Fruit fly (Drosophila melanogaster) whole organism, embryonic: ENCODE results near the gene CG5104.
A peak's percentile ranks its signal among the peaks of the same experiment; 100 is the strongest.

Source experiments
- ATbp ChIP-seq: fragments of 200-800 bp; sonication (Bioruptor generic); optimal IDR thresholded peaks from 2 replicates; lab custom pipeline; 2017; ENCODE audit warnings: missing biosample characterization, mild to moderate bottlenecking, missing genetic modification characterization, missing genetic modification reagents
- Bdp1 ChIP-seq: fragments of 200-800 bp; sonication (Bioruptor generic); optimal IDR thresholded peaks from 3 replicates; lab custom pipeline; 2016; ENCODE audit warnings: missing biosample characterization, missing genetic modification characterization
- CG10565 ChIP-seq: fragments of 200-800 bp; sonication (Bioruptor generic); optimal IDR thresholded peaks from 3 replicates; lab custom pipeline; 2016; ENCODE audit warnings: missing biosample characterization, mild to moderate bottlenecking, missing genetic modification characterization
- CG12942 ChIP-seq: fragments of 200-800 bp; sonication (Bioruptor generic); optimal IDR thresholded peaks from 3 replicates; lab custom pipeline; 2016; ENCODE audit warnings: missing biosample characterization, missing genetic modification characterization
- CG13287 ChIP-seq: fragments of 200-800 bp; sonication (Bioruptor generic); IDR thresholded peaks from 2 replicates; pipeline ENCODE4 v1.3.6; 2022; ENCODE audit warnings: missing biosample characterization, missing genetic modification characterization; ENCODE audit not compliant: partially characterized antibody
- CG1529 ChIP-seq: fragments of 200-800 bp; sonication (Bioruptor generic); optimal IDR thresholded peaks from 3 replicates; lab custom pipeline; 2018; ENCODE audit warnings: missing biosample characterization, missing genetic modification characterization
- CG17359 ChIP-seq: fragments of 200-800 bp; sonication (Bioruptor generic); optimal IDR thresholded peaks from 3 replicates; lab custom pipeline; 2018; ENCODE audit warnings: missing biosample characterization, mild to moderate bottlenecking, missing genetic modification characterization, moderate library complexity
- CG17385 ChIP-seq: fragments of 200-800 bp; sonication (Bioruptor generic); optimal IDR thresholded peaks from 3 replicates; lab custom pipeline; 2018; ENCODE audit warnings: missing biosample characterization, mild to moderate bottlenecking, missing genetic modification characterization
- CG2120 ChIP-seq: fragments of 200-800 bp; sonication (Bioruptor generic); optimal IDR thresholded peaks from 3 replicates; lab custom pipeline; 2016; ENCODE audit warnings: missing biosample characterization, missing genetic modification characterization
- CG2889 ChIP-seq: fragments of 200-800 bp; sonication (Bioruptor generic); IDR thresholded peaks from 3 replicates; pipeline ENCODE4 v1.3.6; 2022; ENCODE audit warnings: missing biosample characterization, missing genetic modification characterization
- CG30403 ChIP-seq: fragments of 200-800 bp; sonication (Bioruptor generic); optimal IDR thresholded peaks from 3 replicates; lab custom pipeline; 2016; ENCODE audit warnings: missing biosample characterization, missing genetic modification characterization
- CG3726 ChIP-seq: fragments of 200-800 bp; sonication (Bioruptor generic); IDR thresholded peaks from 3 replicates; pipeline ENCODE4, ENCODE4 v1.3.6; 2022; ENCODE audit warnings: missing biosample characterization, missing genetic modification characterization
- CG42726 ChIP-seq: fragments of 200-800 bp; sonication (Bioruptor generic); IDR thresholded peaks from 2 replicates; pipeline ENCODE4 v1.3.6; 2022; ENCODE audit warnings: missing biosample characterization, missing genetic modification characterization; ENCODE audit not compliant: partially characterized antibody
- CG4730 ChIP-seq: fragments of 200-800 bp; sonication (Bioruptor generic); IDR thresholded peaks from 2 replicates; pipeline ENCODE4 v1.3.6; 2022; ENCODE audit warnings: missing biosample characterization, missing genetic modification characterization
- CG6654 ChIP-seq: fragments of 200-800 bp; sonication (Bioruptor generic); optimal IDR thresholded peaks from 2 replicates; lab custom pipeline; 2017; ENCODE audit warnings: missing biosample characterization, mild to moderate bottlenecking, missing genetic modification characterization
- CG6765 ChIP-seq: fragments of 200-800 bp; sonication (Bioruptor generic); optimal IDR thresholded peaks from 3 replicates; lab custom pipeline; 2017; ENCODE audit warnings: missing biosample characterization, mild to moderate bottlenecking, missing genetic modification characterization
- CG7928 ChIP-seq: fragments of 200-800 bp; sonication (Bioruptor generic); optimal IDR thresholded peaks from 2 replicates; lab custom pipeline; 2017; ENCODE audit warnings: missing biosample characterization, mild to moderate bottlenecking, missing genetic modification characterization
- CG8281 ChIP-seq: fragments of 200-800 bp; sonication (Bioruptor generic); optimal IDR thresholded peaks from 2 replicates; lab custom pipeline; 2018; ENCODE audit warnings: missing biosample characterization, mild to moderate bottlenecking, missing genetic modification characterization, moderate library complexity
- CG8388 ChIP-seq: fragments of 200-800 bp; sonication (Bioruptor generic); optimal IDR thresholded peaks from 2 replicates; lab custom pipeline; 2019; ENCODE audit warnings: missing biosample characterization, mild to moderate bottlenecking, missing genetic modification characterization, moderate library complexity
- D19B ChIP-seq: fragments of 200-800 bp; sonication (Bioruptor generic); optimal IDR thresholded peaks from 2 replicates; lab custom pipeline; 2017; ENCODE audit warnings: missing biosample characterization, mild to moderate bottlenecking, missing genetic modification characterization
- Hr78 ChIP-seq, 2 experiments: fragments of 200-800 bp in 1 of 2; fragments of >200 bp in 1 of 2; sonication (Bioruptor generic) in 1 of 2; optimal IDR thresholded peaks; 2 replicates each; lab custom pipeline; 2017 to 2019; ENCODE audit warnings: missing biosample characterization in 2 of 2, missing genetic modification characterization in 2 of 2, mild to moderate bottlenecking in 1 of 2, moderate library complexity in 1 of 2
- MTF-1 ChIP-seq: fragments of 200-800 bp; sonication (Bioruptor generic); optimal IDR thresholded peaks from 2 replicates; lab custom pipeline; 2018; ENCODE audit warnings: missing biosample characterization, mild to moderate bottlenecking, missing genetic modification characterization, borderline replicate concordance
- Oaz ChIP-seq: fragments of 200-800 bp; sonication (Bioruptor generic); IDR thresholded peaks from 2 replicates; pipeline ENCODE4 v1.3.6; 2022; ENCODE audit warnings: missing biosample characterization, missing genetic modification characterization
- Ssrp ChIP-seq: fragments of 200-800 bp; sonication (Bioruptor generic); optimal IDR thresholded peaks from 2 replicates; lab custom pipeline; 2018; ENCODE audit warnings: missing biosample characterization, mild to moderate bottlenecking, missing genetic modification characterization, moderate library complexity
- Xbp1 ChIP-seq: fragments of 200-800 bp; sonication (Bioruptor generic); optimal IDR thresholded peaks from 3 replicates; lab custom pipeline; 2016; ENCODE audit warnings: missing biosample characterization, mild to moderate bottlenecking, missing genetic modification characterization
- ase ChIP-seq: fragments of 200-800 bp; sonication (Bioruptor generic); IDR thresholded peaks from 3 replicates; pipeline ENCODE4 v1.3.6; 2022; ENCODE audit warnings: missing biosample characterization, missing genetic modification characterization
- az2 ChIP-seq: fragments of 200-800 bp; sonication (Bioruptor generic); optimal IDR thresholded peaks from 3 replicates; lab custom pipeline; 2016; ENCODE audit warnings: missing biosample characterization, missing genetic modification characterization
- caup ChIP-seq: fragments of 200-800 bp; sonication (Bioruptor generic); optimal IDR thresholded peaks from 3 replicates; lab custom pipeline; 2017; ENCODE audit warnings: missing biosample characterization, mild to moderate bottlenecking, missing genetic modification characterization, moderate library complexity; ENCODE audit not compliant: severe bottlenecking
- chinmo ChIP-seq: fragments of 200-800 bp; sonication (Bioruptor generic); IDR thresholded peaks from 4 replicates; pipeline ENCODE4 v1.3.6; 2022; ENCODE audit warnings: missing biosample characterization, missing genetic modification characterization; ENCODE audit not compliant: partially characterized antibody
- crol ChIP-seq: fragments of 200-800 bp; sonication (Bioruptor generic); IDR thresholded peaks from 2 replicates; pipeline ENCODE4 v1.3.6; 2022; ENCODE audit warnings: missing biosample characterization, missing genetic modification characterization
- dati ChIP-seq: fragments of 200-800 bp; sonication (Bioruptor generic); IDR thresholded peaks from 2 replicates; pipeline ENCODE4 v1.3.6; 2022; ENCODE audit warnings: missing biosample characterization, missing genetic modification characterization
- dpn ChIP-seq, 2 experiments: fragments of 200-800 bp; sonication (Bioruptor generic); optimal IDR thresholded peaks; 3 replicates each; lab custom pipeline; 2016; ENCODE audit warnings: missing biosample characterization in 2 of 2, missing genetic modification characterization in 2 of 2
- eyg ChIP-seq: fragments of 200-800 bp; sonication (Bioruptor generic); optimal IDR thresholded peaks from 3 replicates; lab custom pipeline; 2016; ENCODE audit warnings: missing biosample characterization, missing genetic modification characterization
- fd64A ChIP-seq: fragments of 200-800 bp; sonication (Bioruptor generic); optimal IDR thresholded peaks from 3 replicates; lab custom pipeline; 2018; ENCODE audit warnings: missing biosample characterization, mild to moderate bottlenecking, missing genetic modification characterization
- fu2 ChIP-seq: fragments of 200-800 bp; sonication (Bioruptor generic); optimal IDR thresholded peaks from 2 replicates; lab custom pipeline; 2016; ENCODE audit warnings: missing biosample characterization, missing genetic modification characterization
- gcm ChIP-seq: fragments of 200-800 bp; sonication (Bioruptor generic); optimal IDR thresholded peaks from 2 replicates; lab custom pipeline; 2019; ENCODE audit warnings: missing biosample characterization, mild to moderate bottlenecking, missing genetic modification characterization, moderate library complexity
- mld ChIP-seq: fragments of 200-800 bp; sonication (Bioruptor generic); IDR thresholded peaks from 3 replicates; pipeline ENCODE4 v1.3.6; 2022; ENCODE audit warnings: missing biosample characterization, missing genetic modification characterization; ENCODE audit not compliant: partially characterized antibody
- nerfin-2 ChIP-seq: fragments of 200-800 bp; sonication (Bioruptor generic); IDR thresholded peaks from 2 replicates; pipeline ENCODE4 v1.3.6; 2022; ENCODE audit warnings: missing biosample characterization, missing genetic modification characterization; ENCODE audit not compliant: partially characterized antibody
- p53 ChIP-seq: fragments of 200-800 bp; sonication (Bioruptor generic); optimal IDR thresholded peaks from 2 replicates; lab custom pipeline; 2016; ENCODE audit warnings: missing biosample characterization, missing genetic modification characterization
- salm ChIP-seq: fragments of 200-800 bp; sonication (Bioruptor generic); optimal IDR thresholded peaks from 2 replicates; lab custom pipeline; 2018; ENCODE audit warnings: missing biosample characterization, mild to moderate bottlenecking, missing genetic modification characterization
- seq ChIP-seq: fragments of 200-800 bp; sonication (Bioruptor generic); IDR thresholded peaks from 2 replicates; pipeline ENCODE4 v1.3.6; 2022; ENCODE audit warnings: missing biosample characterization, missing genetic modification characterization
- sim ChIP-seq: fragments of 200-800 bp; sonication (Bioruptor generic); IDR thresholded peaks from 2 replicates; pipeline ENCODE4 v1.3.6; 2022; ENCODE audit warnings: missing biosample characterization, missing genetic modification characterization
- sob ChIP-seq: fragments of 200-800 bp; sonication (Bioruptor generic); IDR thresholded peaks from 2 replicates; pipeline ENCODE4 v1.3.6; 2022; ENCODE audit warnings: missing biosample characterization, missing genetic modification characterization
- stwl ChIP-seq: fragments of 200-800 bp; sonication (Bioruptor generic); optimal IDR thresholded peaks from 3 replicates; lab custom pipeline; 2018; ENCODE audit warnings: missing biosample characterization, mild to moderate bottlenecking, missing genetic modification characterization, moderate library complexity
- sug ChIP-seq: fragments of 200-800 bp; optimal IDR thresholded peaks from 2 replicates; lab custom pipeline; 2019; ENCODE audit warnings: missing biosample characterization, mild to moderate bottlenecking, missing genetic modification characterization, moderate library complexity
- tll ChIP-seq, 2 experiments: fragments of 200-800 bp in 1 of 2; fragments of >200 bp in 1 of 2; sonication (Bioruptor generic) in 1 of 2; optimal IDR thresholded peaks; 2 replicates each; lab custom pipeline; 2017 to 2019; ENCODE audit warnings: missing biosample characterization in 2 of 2, missing genetic modification characterization in 2 of 2, mild to moderate bottlenecking in 1 of 2, moderate library complexity in 1 of 2
- unpg ChIP-seq: fragments of 200-800 bp; sonication (Bioruptor generic); optimal IDR thresholded peaks from 3 replicates; lab custom pipeline; 2018; ENCODE audit warnings: missing biosample characterization, mild to moderate bottlenecking, missing genetic modification characterization, moderate library complexity
- yki ChIP-seq: fragments of >200 bp; optimal IDR thresholded peaks from 3 replicates; lab custom pipeline; 2018
- zfh2 ChIP-seq: fragments of 200-800 bp; sonication (Bioruptor generic); optimal IDR thresholded peaks from 2 replicates; lab custom pipeline; 2016; ENCODE audit warnings: missing biosample characterization, missing genetic modification characterization

CG5104 gene

DNA sequence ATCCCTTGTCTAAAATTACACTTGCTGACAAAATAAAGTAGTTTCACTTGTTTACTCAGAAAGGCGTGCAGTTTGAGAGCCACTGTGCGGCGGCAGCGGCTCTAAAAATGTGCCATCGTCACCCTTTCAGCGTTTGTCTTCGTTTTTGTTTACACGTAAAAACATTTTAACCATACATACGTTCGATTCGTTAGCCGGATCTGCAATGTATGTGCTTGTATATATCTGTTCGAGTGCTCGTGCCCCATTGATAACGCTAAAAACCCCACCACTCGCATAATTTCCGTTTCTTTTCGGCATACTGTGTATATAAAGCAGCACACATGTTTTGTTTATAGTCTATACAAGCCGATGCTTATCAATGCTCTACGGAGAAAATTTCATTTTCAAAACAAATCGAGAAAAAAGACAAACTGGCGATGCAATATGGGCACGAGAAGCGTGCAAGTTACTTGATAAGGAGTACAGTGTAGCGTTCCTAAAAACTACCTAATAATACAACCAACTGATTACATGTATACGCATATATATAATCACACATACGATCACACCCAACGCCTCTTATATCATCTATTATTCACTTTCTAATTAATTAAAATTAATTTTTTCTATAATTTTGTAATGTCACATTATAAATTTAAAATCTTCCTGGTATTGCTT is 4.2 kb upstream of the CG5104 start (continued):
- TF ChIP-seq CG1529 (GFP tag; lab: Kevin White, UChicago), result no peak
- TF ChIP-seq CG7928 (GFP tag; lab: Kevin White, UChicago), result no peak
- peak; percentile 51 for TF ChIP-seq Ssrp (tag; lab: Kevin White, UChicago)
- no peak for TF ChIP-seq stwl (tag; lab: Kevin White, UChicago)
- TF ChIP-seq CG8281 (tag; lab: Kevin White, UChicago), result no peak
- no peak for TF ChIP-seq seq (GFP tag; lab: Robert Waterston, UW)
- no peak for TF ChIP-seq mld (GFP tag; lab: Robert Waterston, UW)
- TF ChIP-seq CG2120, result peak; percentile 19
- no peak for TF ChIP-seq CG3726 (GFP tag; lab: Robert Waterston, UW)
- peak; percentile 73; the same call in 1 of the 4 replicates for TF ChIP-seq chinmo (GFP tag; lab: Robert Waterston, UW)
- TF ChIP-seq Oaz (GFP tag; lab: Robert Waterston, UW), result no peak
- no peak for TF ChIP-seq ase
- peak; percentile 47 for TF ChIP-seq sug (tag; lab: Kevin White, UChicago)
- TF ChIP-seq sob (GFP tag; lab: Robert Waterston, UW), result no peak
- TF ChIP-seq salm (tag; lab: Kevin White, UChicago), result peak; percentile 23
- TF ChIP-seq CG4730 (GFP tag; lab: Robert Waterston, UW), result peak; percentile 51
- peak; percentile 66 for TF ChIP-seq CG8388 (GFP tag; lab: Kevin White, UChicago)
- TF ChIP-seq dati, result no peak
- TF ChIP-seq yki, result no peak
- TF ChIP-seq tll (GFP tag; optimal IDR thresholded peaks at IDR 0.05; lab: Kevin White, UChicago), result no peak
- TF ChIP-seq CG6654, result peak; percentile 99
- no peak for TF ChIP-seq crol (GFP tag; lab: Robert Waterston, UW)
- no peak for TF ChIP-seq CG12942 (GFP tag; lab: Kevin White, UChicago)
- TF ChIP-seq fd64A (GFP tag; lab: Kevin White, UChicago), result no peak
- no peak for TF ChIP-seq Hr78 (GFP tag; optimal IDR thresholded peaks at IDR 0.05; lab: Kevin White, UChicago)
- TF ChIP-seq az2 (GFP tag; lab: Kevin White, UChicago), result peak; percentile 3
- no peak for TF ChIP-seq eyg (GFP tag; lab: Kevin White, UChicago)
- TF ChIP-seq MTF-1 (GFP tag; lab: Kevin White, UChicago), result no peak
- no peak for TF ChIP-seq zfh2 (GFP tag; lab: Kevin White, UChicago)
- TF ChIP-seq CG30403, result peak; percentile 47
- peak in 1 of 2 experiments; percentile 12 for TF ChIP-seq dpn (GFP tag; optimal IDR thresholded peaks at IDR 0.05; lab: Kevin White, UChicago)
- TF ChIP-seq CG10565, result no peak
- TF ChIP-seq CG17359 (tag; lab: Kevin White, UChicago), result peak; percentile 63
- TF ChIP-seq p53, result no peak
- TF ChIP-seq Bdp1 (GFP tag; lab: Kevin White, UChicago), result no peak
- TF ChIP-seq Xbp1, result peak; percentile 38
- TF ChIP-seq CG42726, result 0 out of 2 replicates have a peak, but pooled peaks have one; percentile 22
- peak; percentile 4 for TF ChIP-seq caup (GFP tag; lab: Kevin White, UChicago)
- TF ChIP-seq CG13287 (GFP tag; lab: Robert Waterston, UW), result peak; percentile 8; the same call in 1 of the 2 replicates
- TF ChIP-seq D19B (GFP tag; lab: Kevin White, UChicago), result no peak
- no peak for TF ChIP-seq sim (GFP tag; lab: Robert Waterston, UW)
- no peak for TF ChIP-seq CG6765 (GFP tag; lab: Kevin White, UChicago)
- no peak for TF ChIP-seq nerfin-2 (GFP tag; lab: Robert Waterston, UW)
- peak; percentile 63 for TF ChIP-seq unpg
- peak; percentile 31 for TF ChIP-seq gcm (GFP tag; lab: Kevin White, UChicago)
- peak; percentile 67; the same call in 2 of the 3 replicates for TF ChIP-seq CG2889
- TF ChIP-seq ATbp, result peak; percentile 36
- TF ChIP-seq fu2, result no peak
- TF ChIP-seq CG17385 (GFP tag; lab: Kevin White, UChicago), result peak; percentile 33
